Worm (Caenorhabditis elegans): ENCODE data around the gene F42G8.8.

F42G8.8 gene

ce11 chrIV:8169674-8170073 is 50.8 kb downstream of the F42G8.8 start, which contains the start of gene C07G1.15:
Gene C07G1.15 (plus strand): TSS chrIV:8169974.
- no peak for TF ChIP-seq nhr-48 (tag; optimal IDR thresholded peaks at IDR 0.05)
- no peak for TF ChIP-seq Y105C5A.15 (GFP tag; IDR thresholded peaks at IDR 0.05)
- TF ChIP-seq lin-13 (GFP tag; optimal IDR thresholded peaks at IDR 0.05), result no peak
- TF ChIP-seq daf-12 (tag; optimal IDR thresholded peaks at IDR 0.05), result no peak
- no peak for TF ChIP-seq unc-39 (tag; optimal IDR thresholded peaks at IDR 0.05)
- TF ChIP-seq ztf-11 (tag; optimal IDR thresholded peaks at IDR 0.05), result no peak
- TF ChIP-seq madf-9 (GFP tag; conservative IDR thresholded peaks at IDR 0.05), result no peak
- no peak for TF ChIP-seq jun-1 (tag; optimal IDR thresholded peaks at IDR 0.05)
- no peak for TF ChIP-seq ceh-32 (tag; optimal IDR thresholded peaks at IDR 0.05; ENCODE audit: poor library complexity)
- TF ChIP-seq php-3 (GFP tag; IDR thresholded peaks at IDR 0.05), result no peak
- TF ChIP-seq lim-7 (GFP tag; IDR thresholded peaks at IDR 0.05), result no peak
- no peak for TF ChIP-seq nhr-77 (tag; optimal IDR thresholded peaks at IDR 0.05)
- TF ChIP-seq daf-19 (GFP tag; conservative IDR thresholded peaks at IDR 0.05), result no peak
- TF ChIP-seq nhr-41 (GFP tag; IDR thresholded peaks at IDR 0.05), result no peak
- no peak for TF ChIP-seq D1046.2 (GFP tag; IDR thresholded peaks at IDR 0.05)
- TF ChIP-seq mxl-3 (GFP tag; optimal IDR thresholded peaks at IDR 0.05), result no peak
- no peak for TF ChIP-seq pha-4 (GFP tag; IDR thresholded peaks at IDR 0.05)
- no peak for TF ChIP-seq pha-4 (tag; optimal IDR thresholded peaks at IDR 0.05)
- TF ChIP-seq Y48G9A.11 (GFP tag; IDR thresholded peaks at IDR 0.05), result no peak
- TF ChIP-seq duxl-1 (tag; optimal IDR thresholded peaks at IDR 0.05; ENCODE audit: poor library complexity), result no peak
- no peak for TF ChIP-seq mes-2 (tag; optimal IDR thresholded peaks at IDR 0.05; ENCODE audit: poor library complexity, severe bottlenecking)

ce11 chrIV:8170264-8170663 is 51.4 kb downstream of the F42G8.8 start:
- TF ChIP-seq unc-62 (GFP tag; optimal IDR thresholded peaks at IDR 0.05 in 1 of 2) (no peak), unc-62 (tag; optimal IDR thresholded peaks at IDR 0.05) (no peak), F26F4.8 (GFP tag; conservative IDR thresholded peaks at IDR 0.05) (no peak), F44E2.7 (GFP tag; IDR thresholded peaks at IDR 0.05) (no peak), duxl-1 (tag; optimal IDR thresholded peaks at IDR 0.05; ENCODE audit: poor library complexity) (no peak), dve-1 (tag; optimal IDR thresholded peaks at IDR 0.05; ENCODE audit: insufficient read depth) (peak; percentile 32), mxl-3 (GFP tag; optimal IDR thresholded peaks at IDR 0.05) (no peak), mep-1 (tag; optimal IDR thresholded peaks at IDR 0.05) (no peak), nhr-25 (tag; optimal IDR thresholded peaks at IDR 0.05; ENCODE audit: borderline replicate concordance, insufficient read depth) (peak; percentile 5), egl-27 (tag; optimal IDR thresholded peaks at IDR 0.05) (no peak), nhr-111 (GFP tag; optimal IDR thresholded peaks at IDR 0.05) (no peak), ztf-11 (tag; optimal IDR thresholded peaks at IDR 0.05) (no peak), daf-8 (GFP tag; IDR thresholded peaks at IDR 0.05) (no peak), hmg-1.1 (GFP tag; IDR thresholded peaks at IDR 0.05) (0 out of 2 replicates have a peak, but pooled peaks have one; percentile 7), F37D6.2 (tag; optimal IDR thresholded peaks at IDR 0.05) (no peak), aly-2 (tag; optimal IDR thresholded peaks at IDR 0.05) (no peak), ceh-62 (tag; optimal IDR thresholded peaks at IDR 0.05) (no peak), zfp-2 (tag; optimal IDR thresholded peaks at IDR 0.05) (no peak), attf-4 (tag; optimal IDR thresholded peaks at IDR 0.05) (no peak), F49E8.2 (tag; optimal IDR thresholded peaks at IDR 0.05; ENCODE audit: borderline replicate concordance) (no peak), nhr-28 (tag; optimal IDR thresholded peaks at IDR 0.05) (peak; percentile 77), mdl-1 (tag; optimal IDR thresholded peaks at IDR 0.05) (peak in 1 of 2 experiments; percentile 48), ama-1 (optimal IDR thresholded peaks at IDR 0.05) (no peak), hlh-11 (tag; optimal IDR thresholded peaks at IDR 0.05) (peak; percentile 38), snpc-4 (tag; optimal IDR thresholded peaks at IDR 0.05) (no peak), fos-1 (tag; optimal IDR thresholded peaks at IDR 0.05) (no peak), nhr-6 (tag; optimal IDR thresholded peaks at IDR 0.05) (peak; percentile 3)

All from whole organism, L4 larva.